Fruit fly (Drosophila melanogaster): Measurements from ENCODE around the gene mor.

- TF ChIP-seq CG17806 (tag; optimal IDR thresholded peaks at IDR 0.05), result no peak
- peak; percentile 22 for TF ChIP-seq CG34367 (tag; optimal IDR thresholded peaks at IDR 0.05)
- TF ChIP-seq CG8301 (tag; optimal IDR thresholded peaks at IDR 0.05), result peak; percentile 19
- no peak for TF ChIP-seq Pif1B (GFP tag; optimal IDR thresholded peaks at IDR 0.05)
- TF ChIP-seq gl (tag; optimal IDR thresholded peaks at IDR 0.05), result peak; percentile 26
- TF ChIP-seq CG10348 (GFP tag; IDR thresholded peaks at IDR 0.05), result no peak
- peak; percentile 30 for TF ChIP-seq CG13204 (GFP tag; optimal IDR thresholded peaks at IDR 0.05)
- TF ChIP-seq CG32121 (GFP tag; IDR thresholded peaks at IDR 0.05), result no peak
- 0 out of 3 replicates have a peak, but pooled peaks have one; percentile 27 for TF ChIP-seq CG4496 (GFP tag; IDR thresholded peaks at IDR 0.05)
- TF ChIP-seq D1 (tag; optimal IDR thresholded peaks at IDR 0.05), result no peak
- TF ChIP-seq rn (GFP tag; IDR thresholded peaks at IDR 0.05), result no peak
- TF ChIP-seq CG12605 (GFP tag; IDR thresholded peaks at IDR 0.05), result peak; percentile 39; the same call in 1 of the 2 replicates
- no peak for TF ChIP-seq fd96Ca (GFP tag; IDR thresholded peaks at IDR 0.05)
Observed at dm6 chr3R:15987064-15987649, 14.4 kb upstream of the mor start.
